Worm (Caenorhabditis elegans) whole organism, L1 larva: ENCODE results near the gene srz-70.

Experiments used
- aly-2 ChIP-seq: fragments of 150-350 bp; optimal IDR thresholded peaks from 2 replicates; lab custom pipeline; 2014; ENCODE audit warnings: missing biosample characterization, missing genetic modification characterization
- ceh-8 ChIP-seq: fragments of 200-800 bp; sonication (Bioruptor generic); optimal IDR thresholded peaks from 2 replicates; lab custom pipeline; 2018; ENCODE audit warnings: mild to moderate bottlenecking, missing genetic modification characterization, moderate library complexity, missing compliant biosample characterization
- efl-3 ChIP-seq: fragments of 200-800 bp; sonication (Bioruptor generic); optimal IDR thresholded peaks from 2 replicates; lab custom pipeline; 2018; ENCODE audit warnings: mild to moderate bottlenecking, missing genetic modification characterization, missing compliant biosample characterization
- fkh-8 ChIP-seq: sonication (generic microtip); optimal IDR thresholded peaks from 2 replicates; lab custom pipeline; 2016; ENCODE audit warnings: mild to moderate bottlenecking, missing genetic modification characterization, missing compliant biosample characterization
- hlh-4 ChIP-seq: sonication (generic microtip); optimal IDR thresholded peaks from 2 replicates; lab custom pipeline; 2016; ENCODE audit warnings: mild to moderate bottlenecking, missing genetic modification characterization, missing compliant biosample characterization
- lin-15B ChIP-seq: fragments of 150-350 bp; sonication (generic microtip); optimal IDR thresholded peaks from 3 replicates; lab custom pipeline; 2014; ENCODE audit warnings: missing biosample characterization, missing genetic modification characterization
- nhr-12 ChIP-seq: sonication (generic microtip); optimal IDR thresholded peaks from 2 replicates; lab custom pipeline; 2017; ENCODE audit warnings: missing biosample characterization, missing genetic modification characterization
- nhr-20 ChIP-seq: sonication (generic microtip); optimal IDR thresholded peaks from 2 replicates; lab custom pipeline; 2016; ENCODE audit warnings: mild to moderate bottlenecking, missing genetic modification characterization, missing compliant biosample characterization
- snpc-4 ChIP-seq: fragments of 150-350 bp; optimal IDR thresholded peaks from 2 replicates; lab custom pipeline; 2014; ENCODE audit warnings: missing biosample characterization, missing genetic modification characterization
- tbx-2 ChIP-seq: sonication (generic microtip); optimal IDR thresholded peaks from 2 replicates; lab custom pipeline; 2016; ENCODE audit warnings: missing genetic modification characterization, missing compliant biosample characterization
- ztf-4 ChIP-seq: fragments of 150-350 bp; optimal IDR thresholded peaks from 2 replicates; lab custom pipeline; 2014; ENCODE audit warnings: missing biosample characterization, missing genetic modification characterization

DNA sequence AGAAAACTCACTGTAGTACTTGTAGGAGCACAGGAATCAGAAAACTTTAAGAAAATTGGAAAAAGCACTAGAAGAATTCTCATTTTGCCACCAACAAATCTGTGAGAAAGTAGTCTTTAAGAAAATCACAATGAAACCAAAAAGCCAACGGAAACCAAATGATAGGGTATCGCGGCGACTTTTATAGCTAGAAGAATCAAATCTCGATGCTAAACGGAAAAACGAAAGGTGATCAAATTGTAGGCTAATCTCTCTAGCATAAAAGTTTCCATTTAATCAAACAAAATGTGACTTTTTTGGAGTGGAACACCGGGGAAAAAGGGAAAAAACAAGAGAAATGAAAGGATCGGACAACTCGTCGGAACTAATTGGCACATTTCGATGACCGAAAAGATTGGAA lies 17.5 kb upstream of the srz-70 start, which contains the start of gene C09G12.17:
- no peak for TF ChIP-seq nhr-20 (tag; lab: Kevin White, UChicago)
- no peak for TF ChIP-seq aly-2 (tag; lab: Kevin White, UChicago)
- no peak for TF ChIP-seq efl-3 (GFP tag; lab: Kevin White, UChicago)
- TF ChIP-seq hlh-4 (tag; lab: Kevin White, UChicago), result no peak
- no peak for TF ChIP-seq lin-15B
- no peak for TF ChIP-seq fkh-8 (tag; lab: Kevin White, UChicago)
- TF ChIP-seq ceh-8, result no peak
- TF ChIP-seq ztf-4 (tag; lab: Kevin White, UChicago), result no peak
- no peak for TF ChIP-seq tbx-2 (tag; lab: Kevin White, UChicago)
- no peak for TF ChIP-seq snpc-4 (tag; lab: Kevin White, UChicago)
- no peak for TF ChIP-seq nhr-12 (tag; lab: Kevin White, UChicago)
